Fruit fly (Drosophila melanogaster): ENCODE data around the gene CG6287.

- no peak for TF ChIP-seq Pif1B (GFP tag; optimal IDR thresholded peaks at IDR 0.05)
- TF ChIP-seq rn (GFP tag; IDR thresholded peaks at IDR 0.05), result no peak
- no peak for TF ChIP-seq fd96Ca (GFP tag; IDR thresholded peaks at IDR 0.05)
- TF ChIP-seq CG8159 (tag; optimal IDR thresholded peaks at IDR 0.05), result no peak
- TF ChIP-seq CG17806 (tag; optimal IDR thresholded peaks at IDR 0.05), result no peak
- peak; percentile 95 for TF ChIP-seq EcR (GFP tag; optimal IDR thresholded peaks at IDR 0.05)
- TF ChIP-seq CG15710 (tag; optimal IDR thresholded peaks at IDR 0.05), result no peak
- TF ChIP-seq CG10348 (GFP tag; IDR thresholded peaks at IDR 0.05), result no peak
- no peak for TF ChIP-seq gl (tag; optimal IDR thresholded peaks at IDR 0.05)
- no peak for TF ChIP-seq Pif1A (GFP tag; optimal IDR thresholded peaks at IDR 0.05)
- TF ChIP-seq Ets98B (GFP tag; IDR thresholded peaks at IDR 0.05), result no peak
- no peak for TF ChIP-seq CG8301 (tag; optimal IDR thresholded peaks at IDR 0.05)
- TF ChIP-seq CG14655 (GFP tag; optimal IDR thresholded peaks at IDR 0.05), result no peak
- no peak for TF ChIP-seq CG13204 (GFP tag; optimal IDR thresholded peaks at IDR 0.05)
Observed at dm6 chr2L:11178334-11178733, 22.8 kb upstream of the CG6287 start.
